Fruit fly (Drosophila melanogaster) whole organism, embryonic: ENCODE measurements around the gene Cap-D3.
A peak's percentile ranks its signal among the peaks of the same experiment; 100 is the strongest.

Experiments used
- ATbp ChIP-seq: fragments of 200-800 bp; sonication (Bioruptor generic); optimal IDR thresholded peaks from 2 replicates; lab custom pipeline; 2017; ENCODE audit warnings: missing biosample characterization, mild to moderate bottlenecking, missing genetic modification characterization, missing genetic modification reagents
- CG10147 ChIP-seq: fragments of 200-800 bp; sonication (Bioruptor generic); optimal IDR thresholded peaks from 2 replicates; lab custom pipeline; 2019; ENCODE audit warnings: missing biosample characterization, mild to moderate bottlenecking, missing genetic modification characterization, moderate library complexity
- CG12236 ChIP-seq: fragments of 200-800 bp; sonication (Bioruptor generic); optimal IDR thresholded peaks from 2 replicates; lab custom pipeline; 2016; ENCODE audit warnings: missing biosample characterization, missing genetic modification characterization
- CG12744 ChIP-seq: fragments of 200-800 bp; sonication (Bioruptor generic); optimal IDR thresholded peaks from 2 replicates; lab custom pipeline; 2016; ENCODE audit warnings: missing biosample characterization, missing genetic modification characterization
- CG13296 ChIP-seq: fragments of 200-800 bp; sonication (Bioruptor generic); optimal IDR thresholded peaks from 3 replicates; lab custom pipeline; 2018; ENCODE audit warnings: missing biosample characterization, mild to moderate bottlenecking, missing genetic modification characterization
- CG17385 ChIP-seq: fragments of 200-800 bp; sonication (Bioruptor generic); optimal IDR thresholded peaks from 3 replicates; lab custom pipeline; 2018; ENCODE audit warnings: missing biosample characterization, mild to moderate bottlenecking, missing genetic modification characterization
- CG2116 ChIP-seq: fragments of 200-800 bp; sonication (Bioruptor generic); optimal IDR thresholded peaks from 3 replicates; lab custom pipeline; 2018; ENCODE audit warnings: missing biosample characterization, mild to moderate bottlenecking, missing genetic modification characterization
- CG2120 ChIP-seq: fragments of 200-800 bp; sonication (Bioruptor generic); optimal IDR thresholded peaks from 3 replicates; lab custom pipeline; 2016; ENCODE audit warnings: missing biosample characterization, missing genetic modification characterization
- CG30431 ChIP-seq: fragments of 200-800 bp; sonication (Bioruptor generic); optimal IDR thresholded peaks from 2 replicates; lab custom pipeline; 2017; ENCODE audit warnings: missing biosample characterization, missing genetic modification characterization
- CG32767 ChIP-seq: fragments of 200-800 bp; sonication (Bioruptor generic); IDR thresholded peaks from 2 replicates; pipeline ENCODE4 v1.3.6; 2022; ENCODE audit warnings: missing biosample characterization, missing genetic modification characterization
- CG33557 ChIP-seq: fragments of 200-800 bp; sonication (Bioruptor generic); optimal IDR thresholded peaks from 2 replicates; lab custom pipeline; 2019; ENCODE audit warnings: missing biosample characterization, mild to moderate bottlenecking, missing genetic modification characterization, moderate library complexity
- CG34224 ChIP-seq: fragments of 200-800 bp; sonication (Bioruptor generic); IDR thresholded peaks from 3 replicates; pipeline ENCODE4 v1.3.6; 2022; ENCODE audit warnings: missing biosample characterization, missing genetic modification characterization; ENCODE audit not compliant: partially characterized antibody
- CG5180 ChIP-seq: fragments of 200-800 bp; sonication (Bioruptor generic); optimal IDR thresholded peaks from 3 replicates; lab custom pipeline; 2017; ENCODE audit warnings: missing biosample characterization, missing genetic modification characterization, mild to moderate bottlenecking, moderate library complexity, missing genetic modification reagents
- CG6175 ChIP-seq: fragments of 200-800 bp; sonication (Bioruptor generic); IDR thresholded peaks from 3 replicates; pipeline ENCODE4 v1.3.6; 2022; ENCODE audit warnings: missing biosample characterization, missing genetic modification characterization
- CG6791 ChIP-seq: fragments of 200-800 bp; sonication (Bioruptor generic); IDR thresholded peaks from 3 replicates; pipeline ENCODE4 v1.3.6; 2022; ENCODE audit warnings: missing biosample characterization, missing genetic modification characterization; ENCODE audit not compliant: partially characterized antibody
- CG6813 ChIP-seq: fragments of 200-800 bp; sonication (Bioruptor generic); optimal IDR thresholded peaks from 2 replicates; lab custom pipeline; 2017; ENCODE audit warnings: missing biosample characterization, missing genetic modification characterization, mild to moderate bottlenecking, moderate library complexity, missing genetic modification reagents
- CG7372 ChIP-seq: fragments of 200-800 bp; sonication (Bioruptor generic); IDR thresholded peaks from 2 replicates; pipeline ENCODE4 v1.3.6; 2022; ENCODE audit warnings: missing biosample characterization, missing genetic modification characterization
- CG7963 ChIP-seq: fragments of 200-800 bp; sonication (Bioruptor generic); IDR thresholded peaks from 3 replicates; pipeline ENCODE4 v1.3.6; 2022; ENCODE audit warnings: missing biosample characterization, missing genetic modification characterization; ENCODE audit not compliant: partially characterized antibody
- Ets97D ChIP-seq: fragments of 200-800 bp; sonication (Bioruptor generic); optimal IDR thresholded peaks from 3 replicates; lab custom pipeline; 2016; ENCODE audit warnings: missing biosample characterization, missing genetic modification characterization
- Hey ChIP-seq: fragments of 200-800 bp; sonication (Bioruptor generic); optimal IDR thresholded peaks from 3 replicates; lab custom pipeline; 2018; ENCODE audit warnings: missing biosample characterization, mild to moderate bottlenecking, missing genetic modification characterization
- HmgD ChIP-seq: fragments of 200-800 bp; sonication (Bioruptor generic); optimal IDR thresholded peaks from 3 replicates; lab custom pipeline; 2016; ENCODE audit warnings: missing biosample characterization, missing genetic modification characterization
- MESR4 ChIP-seq: fragments of 200-800 bp; sonication (Bioruptor generic); optimal IDR thresholded peaks from 2 replicates; lab custom pipeline; 2018; ENCODE audit warnings: missing biosample characterization, mild to moderate bottlenecking, missing genetic modification characterization, moderate library complexity
- Mad ChIP-seq: fragments of 200-800 bp; sonication (Bioruptor generic); optimal IDR thresholded peaks from 2 replicates; lab custom pipeline; 2016; ENCODE audit warnings: missing biosample characterization, missing genetic modification characterization
- Med ChIP-seq: fragments of 200-800 bp; sonication (Bioruptor generic); peaks from one replicate; lab custom pipeline; 2016; ENCODE audit warnings: missing biosample characterization, missing genetic modification characterization, mild to moderate bottlenecking, inconsistent platforms, moderate library complexity
- Myb ChIP-seq: fragments of 200-800 bp; sonication (Bioruptor generic); optimal IDR thresholded peaks from 2 replicates; lab custom pipeline; 2016; ENCODE audit warnings: missing biosample characterization, missing genetic modification characterization
- NfI ChIP-seq: fragments of 200-800 bp; sonication (Bioruptor generic); optimal IDR thresholded peaks from 3 replicates; lab custom pipeline; 2018; ENCODE audit warnings: missing biosample characterization, mild to moderate bottlenecking, missing genetic modification characterization, moderate library complexity
- Pdp1 ChIP-seq, 2 experiments: fragments of 200-800 bp; sonication (Bioruptor generic); optimal IDR thresholded peaks; 3 replicates each; lab custom pipeline; 2016; ENCODE audit warnings: missing biosample characterization in 2 of 2, missing genetic modification characterization in 2 of 2, mild to moderate bottlenecking in 1 of 2, moderate library complexity in 1 of 2
- Sox100B ChIP-seq: fragments of 200-800 bp; sonication (Bioruptor generic); optimal IDR thresholded peaks from 3 replicates; lab custom pipeline; 2018; ENCODE audit warnings: missing biosample characterization, mild to moderate bottlenecking, missing genetic modification characterization
- Sox102F ChIP-seq: fragments of 200-800 bp; sonication (Bioruptor generic); optimal IDR thresholded peaks from 2 replicates; lab custom pipeline; 2018; ENCODE audit warnings: missing biosample characterization, mild to moderate bottlenecking, missing genetic modification characterization, moderate library complexity
- Taf1 ChIP-seq: fragments of 200-800 bp; sonication (Bioruptor generic); IDR thresholded peaks from 2 replicates; pipeline ENCODE4 v1.3.6; 2022; ENCODE audit warnings: missing biosample characterization, missing genetic modification characterization
- amos ChIP-seq: fragments of 200-800 bp; sonication (Bioruptor generic); IDR thresholded peaks from 2 replicates; pipeline ENCODE4 v1.3.6; 2022; ENCODE audit warnings: missing biosample characterization, missing genetic modification characterization; ENCODE audit not compliant: partially characterized antibody
- bab2 ChIP-seq: fragments of 200-800 bp; sonication (Bioruptor generic); optimal IDR thresholded peaks from 2 replicates; lab custom pipeline; 2016; ENCODE audit warnings: missing biosample characterization, missing genetic modification characterization
- dmrt99B ChIP-seq: fragments of 200-800 bp; sonication (Bioruptor generic); optimal IDR thresholded peaks from 2 replicates; lab custom pipeline; 2018; ENCODE audit warnings: missing biosample characterization, mild to moderate bottlenecking, missing genetic modification characterization, moderate library complexity
- emc ChIP-seq: fragments of 200-800 bp; sonication (Bioruptor generic); optimal IDR thresholded peaks from 2 replicates; lab custom pipeline; 2016; ENCODE audit warnings: missing biosample characterization, missing genetic modification characterization
- ems ChIP-seq: fragments of 200-800 bp; sonication (Bioruptor generic); optimal IDR thresholded peaks from 3 replicates; lab custom pipeline; 2016; ENCODE audit warnings: missing biosample characterization, missing genetic modification characterization
- hb ChIP-seq: fragments of 200-800 bp; sonication (Bioruptor generic); IDR thresholded peaks from 3 replicates; pipeline ENCODE4 v1.3.6; 2022; ENCODE audit warnings: missing biosample characterization, missing genetic modification characterization; ENCODE audit not compliant: partially characterized antibody
- jumu ChIP-seq: fragments of 200-800 bp; sonication (Bioruptor generic); optimal IDR thresholded peaks from 3 replicates; lab custom pipeline; 2016; ENCODE audit warnings: missing biosample characterization, missing genetic modification characterization
- lov ChIP-seq, 2 experiments: fragments of 200-800 bp in 1 of 2; fragments of >200 bp in 1 of 2; sonication (Bioruptor generic) in 1 of 2; IDR thresholded peaks in 1 of 2; optimal IDR thresholded peaks in 1 of 2; 2 replicates in 1 of 2; 3 replicates in 1 of 2; pipeline versions ENCODE4 v1.3.6 to Lab custom; 2017 to 2022; ENCODE audit warnings: missing biosample characterization in 1 of 2, missing genetic modification characterization in 1 of 2
- mirr ChIP-seq: fragments of 200-800 bp; sonication (Bioruptor generic); optimal IDR thresholded peaks from 3 replicates; lab custom pipeline; 2018; ENCODE audit warnings: missing biosample characterization, mild to moderate bottlenecking, missing genetic modification characterization
- org-1 ChIP-seq: fragments of 200-800 bp; sonication (Bioruptor generic); optimal IDR thresholded peaks from 2 replicates; lab custom pipeline; 2017; ENCODE audit warnings: missing biosample characterization, missing genetic modification characterization
- psq ChIP-seq: fragments of 200-800 bp; sonication (Bioruptor generic); optimal IDR thresholded peaks from 2 replicates; lab custom pipeline; 2017; ENCODE audit warnings: missing biosample characterization, missing genetic modification characterization
- rib ChIP-seq: fragments of 200-800 bp; sonication (Bioruptor generic); IDR thresholded peaks from 2 replicates; pipeline ENCODE4 v1.3.6; 2022; ENCODE audit warnings: missing biosample characterization, missing genetic modification characterization
- sob ChIP-seq: fragments of 200-800 bp; sonication (Bioruptor generic); IDR thresholded peaks from 2 replicates; pipeline ENCODE4 v1.3.6; 2022; ENCODE audit warnings: missing biosample characterization, missing genetic modification characterization
- sqz ChIP-seq: fragments of 200-800 bp; sonication (Bioruptor generic); optimal IDR thresholded peaks from 3 replicates; lab custom pipeline; 2018; ENCODE audit warnings: missing biosample characterization, mild to moderate bottlenecking, missing genetic modification characterization
- tgo ChIP-seq: fragments of 200-800 bp; sonication (Bioruptor generic); IDR thresholded peaks from 3 replicates; pipeline ENCODE4 v1.3.6; 2022; ENCODE audit warnings: missing biosample characterization, missing genetic modification characterization
- tna ChIP-seq: fragments of 200-800 bp; sonication (Bioruptor generic); IDR thresholded peaks from 2 replicates; pipeline ENCODE4 v1.3.6; 2022; ENCODE audit warnings: missing biosample characterization, missing genetic modification characterization; ENCODE audit not compliant: partially characterized antibody
- unc-4 ChIP-seq: fragments of 200-800 bp; sonication (Bioruptor generic); IDR thresholded peaks from 2 replicates; pipeline ENCODE4 v1.3.6; 2022; ENCODE audit warnings: missing biosample characterization, missing genetic modification characterization; ENCODE audit not compliant: partially characterized antibody
- vnd ChIP-seq: fragments of 200-800 bp; sonication (Bioruptor generic); IDR thresholded peaks from 3 replicates; pipeline ENCODE4 v1.3.6; 2022; ENCODE audit warnings: missing biosample characterization, missing genetic modification characterization; ENCODE audit not compliant: partially characterized antibody
- wdn ChIP-seq: fragments of 200-800 bp; sonication (Bioruptor generic); IDR thresholded peaks from 2 replicates; pipeline ENCODE4 v1.3.6; 2022; ENCODE audit warnings: missing biosample characterization, missing genetic modification characterization
- zfh1 ChIP-seq: fragments of 200-800 bp; sonication (Bioruptor generic); IDR thresholded peaks from 3 replicates; pipeline ENCODE4 v1.3.6; 2022; ENCODE audit warnings: missing biosample characterization, missing genetic modification characterization

The Cap-D3 gene

dm6 chr2L:5525723-5526122 is at the start of gene Cap-D3 (continued):
- TF ChIP-seq tgo (GFP tag; lab: Robert Waterston, UW) (no peak), Sox102F (GFP tag; lab: Kevin White, UChicago) (no peak), CG7372 (GFP tag; lab: Robert Waterston, UW) (no peak), CG33557 (no peak), Pdp1 (GFP tag; optimal IDR thresholded peaks at IDR 0.05; lab: Kevin White, UChicago) (peak in 1 of 2 experiments; percentile 62), bab2 (GFP tag; lab: Kevin White, UChicago) (no peak), org-1 (GFP tag; lab: Kevin White, UChicago) (no peak), HmgD (no peak), CG6791 (GFP tag; lab: Robert Waterston, UW) (peak; percentile 78), Mad (GFP tag; lab: Kevin White, UChicago) (no peak), vnd (peak; percentile 61; the same call in 2 of the 3 replicates), CG12744 (GFP tag; lab: Kevin White, UChicago) (no peak), emc (GFP tag; lab: Kevin White, UChicago) (no peak), sqz (no peak), unc-4 (peak; percentile 36), ATbp (GFP tag; lab: Kevin White, UChicago) (no peak), CG17385 (GFP tag; lab: Kevin White, UChicago) (no peak), CG6813 (GFP tag; lab: Kevin White, UChicago) (no peak), CG6175 (GFP tag; lab: Robert Waterston, UW) (no peak), CG7963 (GFP tag; lab: Robert Waterston, UW) (peak; percentile 62; the same call in 1 of the 3 replicates), tna (GFP tag; lab: Robert Waterston, UW) (peak; percentile 74), Taf1 (no peak), Hey (tag; lab: Kevin White, UChicago) (no peak), Ets97D (GFP tag; lab: Kevin White, UChicago) (no peak), ems (GFP tag; lab: Kevin White, UChicago) (no peak), zfh1 (GFP tag; lab: Robert Waterston, UW) (no peak), NfI (GFP tag; lab: Kevin White, UChicago) (no peak), mirr (GFP tag; lab: Kevin White, UChicago) (no peak), CG2116 (GFP tag; lab: Kevin White, UChicago) (peak; percentile 45), CG10147 (GFP tag; lab: Kevin White, UChicago) (no peak), Sox100B (GFP tag; lab: Kevin White, UChicago) (no peak), amos (no peak; the same call in 1 of the 2 replicates), wdn (GFP tag; lab: Robert Waterston, UW) (no peak), psq (GFP tag; lab: Kevin White, UChicago) (no peak), jumu (GFP tag; lab: Kevin White, UChicago) (no peak), CG5180 (GFP tag; lab: Kevin White, UChicago) (no peak), CG13296 (GFP tag; lab: Kevin White, UChicago) (no peak), sob (no peak), lov (optimal IDR thresholded peaks at IDR 0.05; lab: Kevin White, UChicago) (no peak), lov (GFP tag; IDR thresholded peaks at IDR 0.05; lab: Robert Waterston, UW) (no peak), CG30431 (GFP tag; lab: Kevin White, UChicago) (no peak), CG34224 (GFP tag; lab: Robert Waterston, UW) (peak; percentile 77), Med (GFP tag; lab: Kevin White, UChicago) (peak; percentile 54), MESR4 (peak; percentile 27), dmrt99B (tag; lab: Kevin White, UChicago) (no peak), Myb (GFP tag; lab: Kevin White, UChicago) (peak; percentile 78), hb (GFP tag; lab: Robert Waterston, UW) (0 out of 3 replicates have a peak, but pooled peaks have one; percentile 70), rib (no peak), CG12236 (GFP tag; lab: Kevin White, UChicago) (no peak), CG2120 (GFP tag; lab: Kevin White, UChicago) (no peak), CG32767 (GFP tag; lab: Robert Waterston, UW) (no peak)
